Worm (Caenorhabditis elegans) whole organism, L1 larva: Measurements from ENCODE around the gene F28G4.3.

Experiments
- C04F5.9 ChIP-seq: sonication (generic microtip); optimal IDR thresholded peaks from 2 replicates; lab custom pipeline; 2016; ENCODE audit warnings: missing genetic modification characterization, missing compliant biosample characterization
- C16A3.4 ChIP-seq: fragments of 150-350 bp; optimal IDR thresholded peaks from 2 replicates; lab custom pipeline; 2014; ENCODE audit warnings: missing biosample characterization, missing genetic modification characterization
- C34B4.2 ChIP-seq: sonication (generic microtip); optimal IDR thresholded peaks from 2 replicates; lab custom pipeline; 2017; ENCODE audit warnings: mild to moderate bottlenecking, missing genetic modification characterization, missing compliant biosample characterization
- F16B12.6 ChIP-seq: fragments of 150-350 bp; optimal IDR thresholded peaks from 2 replicates; lab custom pipeline; 2014; ENCODE audit warnings: missing biosample characterization, missing genetic modification characterization
- aha-1 ChIP-seq: fragments of 150-350 bp; optimal IDR thresholded peaks from 2 replicates; lab custom pipeline; 2014; ENCODE audit warnings: missing biosample characterization, missing genetic modification characterization
- alr-1 ChIP-seq: fragments of 200-800 bp; sonication (Bioruptor generic); optimal IDR thresholded peaks from 2 replicates; lab custom pipeline; 2018; ENCODE audit warnings: borderline replicate concordance, mild to moderate bottlenecking, missing genetic modification characterization, missing compliant biosample characterization
- ama-1 ChIP-seq: fragments of 150-350 bp; optimal IDR thresholded peaks from 2 replicates; lab custom pipeline; 2014
- ceh-63 ChIP-seq: fragments of 200-800 bp; sonication (Bioruptor generic); optimal IDR thresholded peaks from 2 replicates; lab custom pipeline; 2018; ENCODE audit warnings: mild to moderate bottlenecking, missing genetic modification characterization, missing compliant biosample characterization
- ceh-8 ChIP-seq: fragments of 200-800 bp; sonication (Bioruptor generic); optimal IDR thresholded peaks from 2 replicates; lab custom pipeline; 2018; ENCODE audit warnings: mild to moderate bottlenecking, missing genetic modification characterization, moderate library complexity, missing compliant biosample characterization
- ceh-88 ChIP-seq: fragments of 200-800 bp; sonication (Bioruptor generic); IDR thresholded peaks from 2 replicates; pipeline ENCODE4 v1.3.6; 2022; ENCODE audit warnings: missing genetic modification characterization, missing compliant biosample characterization
- efl-1 ChIP-seq, 4 experiments: fragments of 150-350 bp; optimal IDR thresholded peaks in 3 of 4; peaks in 1 of 4; 1 replicate in 1 of 4; 2 replicates in 3 of 4; lab custom pipeline; 2014; ENCODE audit warnings: missing biosample characterization in 2 of 4, missing genetic modification characterization in 2 of 4, missing genetic modification reagents in 2 of 4
- egl-13 ChIP-seq: sonication (generic microtip); optimal IDR thresholded peaks from 2 replicates; lab custom pipeline; 2016; ENCODE audit warnings: missing genotype, missing genetic modification reagents, missing genetic modification characterization, missing compliant biosample characterization
- egl-27 ChIP-seq, 2 experiments: fragments of 150-350 bp in 1 of 2; sonication (generic microtip); optimal IDR thresholded peaks; 3 replicates each; lab custom pipeline; 2017 to 2018; ENCODE audit warnings: missing biosample characterization in 2 of 2, missing genetic modification characterization in 2 of 2, missing genetic modification reagents in 2 of 2
- elt-3 ChIP-seq, 6 experiments: fragments of 150-350 bp in 1 of 6; sonication (generic microtip); optimal IDR thresholded peaks; 2 replicates each; lab custom pipeline; 2017 to 2018; ENCODE audit warnings: missing biosample characterization in 6 of 6, missing genetic modification characterization in 6 of 6, inconsistent platforms in 1 of 6
- fkh-8 ChIP-seq: sonication (generic microtip); optimal IDR thresholded peaks from 2 replicates; lab custom pipeline; 2016; ENCODE audit warnings: mild to moderate bottlenecking, missing genetic modification characterization, missing compliant biosample characterization
- fos-1 ChIP-seq: fragments of 150-350 bp; optimal IDR thresholded peaks from 2 replicates; lab custom pipeline; 2014; ENCODE audit warnings: missing biosample characterization, missing genetic modification characterization
- hlh-17 ChIP-seq: fragments of 200-800 bp; sonication (Bioruptor generic); optimal IDR thresholded peaks from 2 replicates; lab custom pipeline; 2018; ENCODE audit warnings: missing genetic modification characterization, mild to moderate bottlenecking, missing compliant biosample characterization, moderate library complexity, borderline replicate concordance
- isw-1 ChIP-seq: fragments of 200-800 bp; sonication (Bioruptor generic); IDR thresholded peaks from 2 replicates; pipeline ENCODE4 v1.3.6; 2022; ENCODE audit warnings: missing genetic modification characterization, missing compliant biosample characterization
- lin-15B ChIP-seq: fragments of 150-350 bp; sonication (generic microtip); optimal IDR thresholded peaks from 3 replicates; lab custom pipeline; 2014; ENCODE audit warnings: missing biosample characterization, missing genetic modification characterization
- lir-3 ChIP-seq: sonication (generic microtip); optimal IDR thresholded peaks from 2 replicates; lab custom pipeline; 2016; ENCODE audit warnings: mild to moderate bottlenecking, missing genetic modification characterization, moderate library complexity, missing compliant biosample characterization; ENCODE audit not compliant: poor library complexity
- mdl-1 ChIP-seq, 2 experiments: fragments of 150-350 bp; optimal IDR thresholded peaks; 2 replicates each; lab custom pipeline; 2014 to 2017; ENCODE audit warnings: missing biosample characterization in 2 of 2, missing genetic modification characterization in 2 of 2, inconsistent platforms in 1 of 2
- mep-1 ChIP-seq: fragments of 150-350 bp; optimal IDR thresholded peaks from 2 replicates; lab custom pipeline; 2014; ENCODE audit warnings: missing biosample characterization, missing genetic modification characterization
- nhr-28 ChIP-seq: fragments of 150-350 bp; optimal IDR thresholded peaks from 2 replicates; lab custom pipeline; 2014; ENCODE audit warnings: missing biosample characterization, missing genetic modification characterization
- nhr-77 ChIP-seq: fragments of 150-350 bp; optimal IDR thresholded peaks from 2 replicates; lab custom pipeline; 2014; ENCODE audit warnings: missing biosample characterization, missing genetic modification characterization
- nhr-85 ChIP-seq: sonication (generic microtip); peaks from one replicate; lab custom pipeline; 2016; ENCODE audit warnings: missing genetic modification characterization, inconsistent platforms, missing compliant biosample characterization
- nhr-90 ChIP-seq: sonication (generic microtip); optimal IDR thresholded peaks from 2 replicates; lab custom pipeline; 2016; ENCODE audit warnings: mild to moderate bottlenecking, missing genetic modification characterization, missing compliant biosample characterization; ENCODE audit not compliant: poor library complexity
- pqm-1 ChIP-seq: sonication (generic microtip); optimal IDR thresholded peaks from 3 replicates; lab custom pipeline; 2017; ENCODE audit warnings: missing biosample characterization, missing genetic modification characterization
- rnt-1 ChIP-seq: sonication (generic microtip); optimal IDR thresholded peaks from 2 replicates; lab custom pipeline; 2016; ENCODE audit warnings: mild to moderate bottlenecking, missing genetic modification characterization, moderate library complexity, missing compliant biosample characterization
- snu-23 ChIP-seq: sonication (generic microtip); optimal IDR thresholded peaks from 2 replicates; lab custom pipeline; 2016; ENCODE audit warnings: missing genetic modification characterization, missing compliant biosample characterization
- sup-37 ChIP-seq: fragments of 200-800 bp; sonication (Bioruptor generic); optimal IDR thresholded peaks from 2 replicates; lab custom pipeline; 2018; ENCODE audit warnings: mild to moderate bottlenecking, missing genetic modification characterization, missing compliant biosample characterization
- swsn-7 ChIP-seq: sonication (generic microtip); optimal IDR thresholded peaks from 2 replicates; lab custom pipeline; 2016; ENCODE audit warnings: missing genetic modification characterization, missing compliant biosample characterization
- unc-130 ChIP-seq: fragments of 150-350 bp; optimal IDR thresholded peaks from 2 replicates; lab custom pipeline; 2017; ENCODE audit warnings: missing biosample characterization, missing genetic modification characterization, inconsistent platforms
- unc-86 ChIP-seq: sonication (generic microtip); optimal IDR thresholded peaks from 2 replicates; lab custom pipeline; 2016; ENCODE audit warnings: missing genetic modification characterization, missing compliant biosample characterization
- unc-98 ChIP-seq: fragments of 200-800 bp; sonication (Bioruptor generic); IDR thresholded peaks from 2 replicates; pipeline ENCODE4 v1.3.6; 2022; ENCODE audit warnings: missing genetic modification characterization, missing compliant biosample characterization
- vab-15 ChIP-seq: sonication (generic microtip); optimal IDR thresholded peaks from 2 replicates; lab custom pipeline; 2017; ENCODE audit warnings: missing genotype, mild to moderate bottlenecking, missing genetic modification characterization, missing compliant biosample characterization
- xbp-1 ChIP-seq: sonication (generic microtip); optimal IDR thresholded peaks from 2 replicates; lab custom pipeline; 2016; ENCODE audit warnings: missing genetic modification characterization, missing compliant biosample characterization
- zip-4 ChIP-seq: fragments of 200-800 bp; sonication (Bioruptor generic); optimal IDR thresholded peaks from 2 replicates; lab custom pipeline; 2018; ENCODE audit warnings: mild to moderate bottlenecking, missing genetic modification characterization, moderate library complexity, missing compliant biosample characterization
- ztf-11 ChIP-seq, 2 experiments: sonication (generic microtip); optimal IDR thresholded peaks; 2 replicates each; lab custom pipeline; 2016 to 2017; ENCODE audit warnings: missing genetic modification characterization in 2 of 2, missing biosample characterization in 1 of 2, missing compliant biosample characterization in 1 of 2
- ztf-4 ChIP-seq: fragments of 150-350 bp; optimal IDR thresholded peaks from 2 replicates; lab custom pipeline; 2014; ENCODE audit warnings: missing biosample characterization, missing genetic modification characterization

F28G4.3 gene

ce11 chrV:16271121-16271520 is 16.4 kb downstream of the F28G4.3 start, which contains the start of gene T13F3.6:
TSS of gene T13F3.6 (minus strand) at chrV:16271221.
- no peak for TF ChIP-seq unc-86 (tag; lab: Kevin White, UChicago)
- TF ChIP-seq aha-1 (tag; lab: Kevin White, UChicago): no peak
- TF ChIP-seq mdl-1 (tag; optimal IDR thresholded peaks at IDR 0.05; lab: Kevin White, UChicago): no peak
- TF ChIP-seq C34B4.2 (tag; lab: Kevin White, UChicago): no peak
- no peak for TF ChIP-seq isw-1 (GFP tag; lab: Robert Waterston, UW)

ce11 chrV:16269556-16269955 is 18.0 kb downstream of the F28G4.3 start, which contains the start of the genes fbxa-2 and T13F3.8:
TSS of gene fbxa-2 (minus strand) at chrV:16269656.
TSS of gene T13F3.8 (plus strand) at chrV:16269800.
- TF ChIP-seq nhr-90 (tag; lab: Kevin White, UChicago) (no peak), ztf-11 (tag; optimal IDR thresholded peaks at IDR 0.05; lab: Kevin White, UChicago) (no peak), lin-15B (no peak), nhr-28 (no peak), efl-1 (optimal IDR thresholded peaks at IDR 0.05; lab: Kevin White, UChicago) (no peak), efl-1 (GFP tag; optimal IDR thresholded peaks at IDR 0.05 in 1 of 2; lab: Kevin White, UChicago) (no peak), zip-4 (GFP tag; lab: Kevin White, UChicago) (no peak), hlh-17 (GFP tag; lab: Kevin White, UChicago) (no peak), sup-37 (GFP tag; lab: Kevin White, UChicago) (no peak), egl-13 (tag; lab: Kevin White, UChicago) (no peak), C04F5.9 (tag; lab: Kevin White, UChicago) (no peak), alr-1 (no peak), isw-1 (GFP tag; lab: Robert Waterston, UW) (no peak)
- TF ChIP-seq, all 84 proteins: peak for 0

- TF ChIP-seq ztf-11 (tag; optimal IDR thresholded peaks at IDR 0.05; lab: Kevin White, UChicago) (no peak), lir-3 (no peak), ceh-63 (GFP tag; lab: Kevin White, UChicago) (no peak), elt-3 (tag; optimal IDR thresholded peaks at IDR 0.05; lab: Kevin White, UChicago) (no peak), mep-1 (tag; lab: Kevin White, UChicago) (no peak), ceh-88 (GFP tag; lab: Robert Waterston, UW) (no peak), nhr-77 (tag; lab: Kevin White, UChicago) (no peak), swsn-7 (tag; lab: Kevin White, UChicago) (no peak), F16B12.6 (tag; lab: Kevin White, UChicago) (no peak), ztf-4 (no peak), unc-86 (tag; lab: Kevin White, UChicago) (no peak), unc-98 (GFP tag; lab: Robert Waterston, UW) (no peak), fkh-8 (tag; lab: Kevin White, UChicago) (no peak)
Observed at ce11 chrV:16266514-16266913, 21.0 kb downstream of the F28G4.3 start, which contains the start of gene T13F3.4. TSS of gene T13F3.4 (minus strand) at chrV:16266614.

ce11 chrV:16259684-16260083 is 27.8 kb downstream of the F28G4.3 start, which contains the start of gene nhr-127:
TSS of gene nhr-127 (plus strand) at chrV:16259984.
- TF ChIP-seq xbp-1 (tag; lab: Kevin White, UChicago) (no peak), egl-13 (tag; lab: Kevin White, UChicago) (no peak), nhr-28 (no peak), ceh-8 (GFP tag; lab: Kevin White, UChicago) (no peak), ceh-88 (GFP tag; lab: Robert Waterston, UW) (no peak), C16A3.4 (tag; lab: Kevin White, UChicago) (no peak), nhr-77 (tag; lab: Kevin White, UChicago) (no peak)
- TF ChIP-seq, all 84 proteins: peak for 0

- TF ChIP-seq snu-23 (GFP tag; lab: Kevin White, UChicago): no peak
- no peak for TF ChIP-seq alr-1
- TF ChIP-seq pqm-1 (tag; lab: Kevin White, UChicago): no peak
- TF ChIP-seq unc-130 (tag; lab: Kevin White, UChicago): no peak
- no peak for TF ChIP-seq nhr-77 (tag; lab: Kevin White, UChicago)
- TF ChIP-seq rnt-1 (tag; lab: Kevin White, UChicago): no peak
- TF ChIP-seq mep-1 (tag; lab: Kevin White, UChicago): no peak
- TF ChIP-seq ztf-11 (tag; optimal IDR thresholded peaks at IDR 0.05; lab: Kevin White, UChicago): no peak
- TF ChIP-seq egl-27 (tag; optimal IDR thresholded peaks at IDR 0.05; lab: Kevin White, UChicago): no peak
- no peak for TF ChIP-seq C04F5.9 (tag; lab: Kevin White, UChicago)
- TF ChIP-seq hlh-17 (GFP tag; lab: Kevin White, UChicago): no peak
- TF ChIP-seq elt-3 (tag; optimal IDR thresholded peaks at IDR 0.05; lab: Kevin White, UChicago): no peak
- no peak for TF ChIP-seq ama-1 (lab: Kevin White, UChicago)
- TF ChIP-seq fos-1 (tag; lab: Kevin White, UChicago): no peak
- no peak for TF ChIP-seq aha-1 (tag; lab: Kevin White, UChicago)
- no peak for TF ChIP-seq nhr-85 (tag; lab: Kevin White, UChicago)
- TF ChIP-seq zip-4 (GFP tag; lab: Kevin White, UChicago): no peak
- TF ChIP-seq vab-15 (tag; lab: Kevin White, UChicago): no peak
- no peak for TF ChIP-seq swsn-7 (tag; lab: Kevin White, UChicago)
- no peak for TF ChIP-seq isw-1 (GFP tag; lab: Robert Waterston, UW)
Observed at ce11 chrV:16258142-16258541, 29.4 kb downstream of the F28G4.3 start, which contains the start of gene nhr-218. TSS of gene nhr-218 (plus strand) at chrV:16258442.
